Worm (Caenorhabditis elegans) whole organism, L4 larva: ENCODE results near the gene lrch-1.

Experiments used
- D1046.2 ChIP-seq: fragments of 200-800 bp; sonication (Bioruptor generic); IDR thresholded peaks from 2 replicates; pipeline ENCODE4 v1.3.6; 2022; ENCODE audit warnings: missing genetic modification characterization, missing compliant biosample characterization
- ceh-20 ChIP-seq: fragments of 200-800 bp; sonication (Bioruptor generic); IDR thresholded peaks from 2 replicates; pipeline ENCODE4 v1.3.6; 2022; ENCODE audit warnings: missing genetic modification reagents, missing genetic modification characterization, missing compliant biosample characterization
- ces-1 ChIP-seq: fragments of 150-350 bp; sonication (generic microtip); optimal IDR thresholded peaks from 4 replicates; lab custom pipeline; 2014; ENCODE audit warnings: missing biosample characterization, missing genetic modification reagents, missing genetic modification characterization
- lin-13 ChIP-seq: fragments of 150-350 bp; optimal IDR thresholded peaks from 2 replicates; lab custom pipeline; 2014; ENCODE audit warnings: missing biosample characterization, missing genetic modification reagents, missing genetic modification characterization
- unc-62 ChIP-seq, 3 experiments: fragments of 150-350 bp in 1 of 3; sonication (generic microtip); optimal IDR thresholded peaks in 2 of 3; peaks in 1 of 3; 1 replicate in 1 of 3; 2 replicates in 2 of 3; lab custom pipeline; 2014 to 2017; ENCODE audit warnings: missing biosample characterization in 3 of 3, missing genetic modification characterization in 3 of 3, missing genetic modification reagents in 3 of 3, missing genotype in 1 of 3
- zag-1 ChIP-seq: fragments of 150-350 bp; optimal IDR thresholded peaks from 2 replicates; lab custom pipeline; 2014; ENCODE audit warnings: missing biosample characterization, missing genetic modification characterization
- ztf-11 ChIP-seq: fragments of 150-350 bp; optimal IDR thresholded peaks from 2 replicates; lab custom pipeline; 2014; ENCODE audit warnings: missing biosample characterization, missing genetic modification characterization

DNA sequence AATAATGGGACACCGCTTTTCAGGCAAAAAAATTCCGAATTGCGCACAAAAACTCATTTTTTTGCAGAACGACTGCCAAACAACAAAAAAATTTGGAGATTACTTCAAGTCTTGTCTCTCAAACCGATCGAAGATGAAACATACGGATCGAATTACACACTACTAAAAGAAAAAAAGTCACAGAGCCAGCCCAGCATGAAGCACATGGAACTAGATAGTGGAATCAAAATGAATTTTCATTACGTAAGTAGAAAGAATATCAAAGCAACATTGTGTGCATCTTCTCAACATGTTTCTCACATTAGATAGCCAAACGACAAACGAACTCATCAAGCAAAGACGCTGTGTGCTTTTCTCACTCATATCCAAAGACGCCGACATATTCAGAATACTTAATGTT lies 4.6 kb upstream of the lrch-1 start:
- no peak for TF ChIP-seq ces-1 (GFP tag; lab: Kevin White, UChicago)
- no peak for TF ChIP-seq lin-13 (GFP tag; lab: Kevin White, UChicago)
- no peak for TF ChIP-seq ceh-20 (GFP tag; lab: Robert Waterston, UW)
- TF ChIP-seq ztf-11 (tag; lab: Kevin White, UChicago) = no peak
- TF ChIP-seq D1046.2 = no peak
- no peak for TF ChIP-seq unc-62 (GFP tag; optimal IDR thresholded peaks at IDR 0.05 in 1 of 2; lab: Kevin White, UChicago)
- TF ChIP-seq unc-62 (tag; optimal IDR thresholded peaks at IDR 0.05; lab: Kevin White, UChicago) = no peak
- no peak for TF ChIP-seq zag-1 (tag; lab: Kevin White, UChicago)
